Fruit fly (Drosophila melanogaster) whole organism, pupa: Measurements from ENCODE around the gene CG9609.
A peak's percentile ranks its signal among the peaks of the same experiment; 100 is the strongest.

ENCODE experiments used
- CG10348 ChIP-seq: fragments of 200-800 bp; sonication (Bioruptor generic); IDR thresholded peaks from 2 replicates; pipeline ENCODE4 v1.3.6; 2022; ENCODE audit warnings: missing biosample characterization, missing genetic modification characterization
- CG12605 ChIP-seq: fragments of 200-800 bp; sonication (Bioruptor generic); IDR thresholded peaks from 2 replicates; pipeline ENCODE4 v1.3.6; 2022; ENCODE audit warnings: missing biosample characterization, missing genetic modification characterization
- CG13204 ChIP-seq: fragments of 200-800 bp; sonication (Bioruptor generic); optimal IDR thresholded peaks from 2 replicates; lab custom pipeline; 2018; ENCODE audit warnings: missing biosample characterization, mild to moderate bottlenecking, missing genetic modification characterization, moderate library complexity
- CG14655 ChIP-seq: fragments of 200-800 bp; sonication (Bioruptor generic); optimal IDR thresholded peaks from 3 replicates; lab custom pipeline; 2017; ENCODE audit warnings: mild to moderate bottlenecking, missing biosample characterization, missing genetic modification reagents, missing genetic modification characterization
- CG15710 ChIP-seq: fragments of 200-800 bp; sonication (Bioruptor generic); optimal IDR thresholded peaks from 2 replicates; lab custom pipeline; 2018; ENCODE audit warnings: missing biosample characterization, mild to moderate bottlenecking, missing genetic modification characterization, moderate library complexity
- CG17806 ChIP-seq: fragments of 200-800 bp; sonication (Bioruptor generic); optimal IDR thresholded peaks from 2 replicates; lab custom pipeline; 2018; ENCODE audit warnings: missing biosample characterization, mild to moderate bottlenecking, missing genetic modification characterization, moderate library complexity
- CG32121 ChIP-seq: fragments of 200-800 bp; sonication (Bioruptor generic); IDR thresholded peaks from 2 replicates; pipeline ENCODE4 v1.3.6; 2022; ENCODE audit warnings: missing biosample characterization, missing genetic modification characterization
- CG34367 ChIP-seq: fragments of 200-800 bp; sonication (Bioruptor generic); optimal IDR thresholded peaks from 2 replicates; lab custom pipeline; 2018; ENCODE audit warnings: missing biosample characterization, mild to moderate bottlenecking, missing genetic modification characterization
- CG4496 ChIP-seq: fragments of 200-800 bp; sonication (Bioruptor generic); IDR thresholded peaks from 3 replicates; pipeline ENCODE4 v1.3.6; 2022; ENCODE audit warnings: missing biosample characterization, missing genetic modification characterization
- CG8159 ChIP-seq: fragments of 200-800 bp; sonication (Bioruptor generic); optimal IDR thresholded peaks from 3 replicates; lab custom pipeline; 2018; ENCODE audit warnings: missing biosample characterization, mild to moderate bottlenecking, missing genetic modification characterization, moderate library complexity
- CG8301 ChIP-seq: fragments of 200-800 bp; sonication (Bioruptor generic); optimal IDR thresholded peaks from 2 replicates; lab custom pipeline; 2018; ENCODE audit warnings: missing biosample characterization, mild to moderate bottlenecking, missing genetic modification characterization
- CG9948 ChIP-seq: fragments of 200-800 bp; sonication (Bioruptor generic); optimal IDR thresholded peaks from 2 replicates; lab custom pipeline; 2018; ENCODE audit warnings: missing biosample characterization, mild to moderate bottlenecking, missing genetic modification characterization, moderate library complexity
- D1 ChIP-seq: fragments of 200-800 bp; sonication (Bioruptor generic); optimal IDR thresholded peaks from 2 replicates; lab custom pipeline; 2018; ENCODE audit warnings: missing biosample characterization, mild to moderate bottlenecking, missing genetic modification characterization, moderate library complexity
- EcR ChIP-seq: fragments of 200-800 bp; sonication (Bioruptor generic); optimal IDR thresholded peaks from 3 replicates; lab custom pipeline; 2019; ENCODE audit warnings: missing biosample characterization, missing genetic modification characterization, mild to moderate bottlenecking, moderate library complexity, missing genetic modification reagents
- Ets98B ChIP-seq: fragments of 200-800 bp; sonication (Bioruptor generic); IDR thresholded peaks from 2 replicates; pipeline ENCODE4 v1.3.6; 2022; ENCODE audit warnings: missing biosample characterization, missing genetic modification characterization
- Pif1A ChIP-seq: fragments of 200-800 bp; sonication (Bioruptor generic); optimal IDR thresholded peaks from 3 replicates; lab custom pipeline; 2016; ENCODE audit warnings: missing biosample characterization, missing genetic modification characterization
- Pif1B ChIP-seq: fragments of 200-800 bp; sonication (Bioruptor generic); optimal IDR thresholded peaks from 3 replicates; lab custom pipeline; 2016; ENCODE audit warnings: missing biosample characterization, missing genetic modification characterization
- Snoo ChIP-seq: fragments of 200-800 bp; sonication (Bioruptor generic); optimal IDR thresholded peaks from 3 replicates; lab custom pipeline; 2017; ENCODE audit warnings: missing biosample characterization, mild to moderate bottlenecking, missing genetic modification characterization, inconsistent platforms
- fd96Ca ChIP-seq: fragments of 200-800 bp; sonication (Bioruptor generic); IDR thresholded peaks from 3 replicates; pipeline ENCODE4 v1.3.6; 2022; ENCODE audit warnings: missing biosample characterization, missing genetic modification characterization
- gl ChIP-seq: fragments of 200-800 bp; sonication (Bioruptor generic); optimal IDR thresholded peaks from 2 replicates; lab custom pipeline; 2018; ENCODE audit warnings: missing biosample characterization, mild to moderate bottlenecking, missing genetic modification characterization
- rn ChIP-seq: fragments of 200-800 bp; sonication (Bioruptor generic); IDR thresholded peaks from 2 replicates; pipeline ENCODE4 v1.3.6; 2022; ENCODE audit warnings: missing biosample characterization, missing genetic modification characterization

Gene CG9609

DNA sequence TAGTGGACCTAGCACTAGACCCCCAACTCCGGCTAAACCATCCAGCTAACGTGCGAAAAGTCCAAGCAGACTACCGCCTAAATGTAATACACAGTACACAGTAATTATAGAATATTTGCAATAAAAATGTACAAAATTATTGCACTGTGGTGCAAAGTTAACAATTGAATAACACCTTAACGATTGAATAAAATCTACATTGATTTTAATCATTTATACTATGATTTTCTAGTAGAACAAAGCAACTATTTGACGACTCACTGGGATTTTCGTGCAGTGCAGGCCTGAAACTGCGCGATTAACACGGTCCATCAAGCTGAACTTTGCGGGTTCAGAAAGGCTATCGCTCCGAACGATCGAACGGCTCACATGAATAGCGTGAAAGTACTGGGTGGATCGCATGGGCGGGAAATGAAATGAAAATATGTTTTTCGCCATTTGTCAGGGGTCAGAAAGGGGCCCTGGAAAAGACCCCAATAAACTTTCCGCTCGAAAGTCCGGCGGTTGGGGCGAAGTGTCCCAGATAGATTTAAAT, 8.6 kb downstream of the CG9609 start:
- TF ChIP-seq Pif1A = peak; percentile 21
- no peak for TF ChIP-seq Ets98B
- TF ChIP-seq Snoo = no peak
- TF ChIP-seq CG34367 (tag; lab: Kevin White, UChicago) = no peak
- TF ChIP-seq CG9948 (tag; lab: Kevin White, UChicago) = peak; percentile 12
- TF ChIP-seq fd96Ca (GFP tag; lab: Robert Waterston, UW) = no peak
- TF ChIP-seq Pif1B (GFP tag; lab: Kevin White, UChicago) = no peak
- no peak for TF ChIP-seq CG12605 (GFP tag; lab: Robert Waterston, UW)
- no peak for TF ChIP-seq EcR
- TF ChIP-seq CG10348 (GFP tag; lab: Robert Waterston, UW) = no peak
- TF ChIP-seq gl (tag; lab: Kevin White, UChicago) = no peak
- TF ChIP-seq CG32121 (GFP tag; lab: Robert Waterston, UW) = no peak
- TF ChIP-seq CG8159 (tag; lab: Kevin White, UChicago) = peak; percentile 32
- TF ChIP-seq CG4496 (GFP tag; lab: Robert Waterston, UW) = no peak; the same call in 2 of the 3 replicates
- TF ChIP-seq CG8301 (tag; lab: Kevin White, UChicago) = peak; percentile 36
- TF ChIP-seq rn (GFP tag; lab: Robert Waterston, UW) = no peak
- no peak for TF ChIP-seq CG15710 (tag; lab: Kevin White, UChicago)
- peak; percentile 12 for TF ChIP-seq CG17806 (tag; lab: Kevin White, UChicago)
- TF ChIP-seq D1 (tag; lab: Kevin White, UChicago) = no peak
- TF ChIP-seq CG13204 (GFP tag; lab: Kevin White, UChicago) = no peak
- TF ChIP-seq CG14655 (GFP tag; lab: Kevin White, UChicago) = peak; percentile 56
- TF ChIP-seq, all 21 proteins: peak for 6

DNA sequence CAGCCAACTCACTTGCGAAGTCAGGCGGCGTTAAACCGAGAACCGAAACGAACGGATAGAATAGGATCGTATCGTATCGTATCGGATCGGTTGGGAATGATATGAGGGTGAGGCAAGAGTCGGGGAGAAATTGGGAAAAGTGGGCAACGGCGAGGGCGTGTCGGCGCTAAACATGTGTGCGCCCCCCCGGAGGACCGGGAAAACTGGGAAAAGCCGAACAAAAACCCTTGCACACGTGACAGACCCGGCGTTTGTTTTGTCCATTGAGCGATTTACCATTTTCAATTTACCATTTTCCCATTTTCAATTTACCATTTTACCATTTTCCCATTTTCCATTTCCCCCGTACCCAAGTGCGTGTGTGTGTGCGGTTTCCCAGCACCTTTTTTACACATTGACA, 11.7 kb downstream of the CG9609 start:
- TF ChIP-seq Pif1B (GFP tag; lab: Kevin White, UChicago) (no peak), Ets98B (no peak), CG34367 (tag; lab: Kevin White, UChicago) (no peak), CG4496 (GFP tag; lab: Robert Waterston, UW) (no peak), D1 (tag; lab: Kevin White, UChicago) (no peak), CG9948 (tag; lab: Kevin White, UChicago) (no peak), CG32121 (GFP tag; lab: Robert Waterston, UW) (no peak), CG14655 (GFP tag; lab: Kevin White, UChicago) (no peak), CG10348 (GFP tag; lab: Robert Waterston, UW) (no peak), gl (tag; lab: Kevin White, UChicago) (no peak), EcR (no peak), rn (GFP tag; lab: Robert Waterston, UW) (no peak)

DNA sequence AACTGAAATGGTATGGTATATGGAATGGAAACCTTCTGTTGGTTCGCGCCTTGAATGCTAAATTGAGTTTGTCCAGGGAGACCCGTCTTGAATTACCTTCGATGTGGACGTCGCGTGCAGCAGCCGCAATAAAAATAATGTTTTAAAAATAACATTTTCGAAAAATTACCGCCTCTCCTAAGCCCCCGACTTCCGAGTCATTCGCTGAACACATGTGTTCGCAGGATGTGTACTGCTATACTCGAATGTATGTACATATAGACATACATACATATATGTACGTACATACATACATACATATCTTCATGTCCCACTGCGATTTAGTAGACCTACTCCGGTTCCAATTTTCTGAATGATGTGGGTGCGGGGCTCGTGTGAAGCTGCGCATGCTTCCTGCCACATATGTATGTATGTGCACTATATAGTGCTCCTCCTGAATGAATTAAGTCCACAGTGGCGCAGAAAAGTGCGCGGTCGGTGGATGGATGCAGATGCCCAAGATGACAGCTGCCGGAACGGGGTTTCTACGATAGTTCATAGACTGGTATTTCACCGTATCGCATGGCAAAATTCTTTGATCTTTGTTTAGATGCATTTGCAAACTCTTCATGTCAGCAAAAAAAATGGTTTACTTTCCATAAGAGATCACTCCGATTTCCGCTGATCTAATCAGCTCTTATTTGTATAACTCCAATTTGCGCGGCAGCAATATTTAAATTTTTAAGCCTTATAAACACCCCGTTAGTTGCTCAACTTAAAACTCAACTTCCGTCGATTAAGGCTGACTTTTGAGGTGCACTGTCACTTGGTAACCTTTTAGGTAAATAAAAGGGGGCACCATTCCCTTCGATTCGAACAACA, 12.4 kb downstream of the CG9609 start:
- TF ChIP-seq D1 (tag; lab: Kevin White, UChicago) = no peak
- TF ChIP-seq CG10348 (GFP tag; lab: Robert Waterston, UW) = no peak

DNA sequence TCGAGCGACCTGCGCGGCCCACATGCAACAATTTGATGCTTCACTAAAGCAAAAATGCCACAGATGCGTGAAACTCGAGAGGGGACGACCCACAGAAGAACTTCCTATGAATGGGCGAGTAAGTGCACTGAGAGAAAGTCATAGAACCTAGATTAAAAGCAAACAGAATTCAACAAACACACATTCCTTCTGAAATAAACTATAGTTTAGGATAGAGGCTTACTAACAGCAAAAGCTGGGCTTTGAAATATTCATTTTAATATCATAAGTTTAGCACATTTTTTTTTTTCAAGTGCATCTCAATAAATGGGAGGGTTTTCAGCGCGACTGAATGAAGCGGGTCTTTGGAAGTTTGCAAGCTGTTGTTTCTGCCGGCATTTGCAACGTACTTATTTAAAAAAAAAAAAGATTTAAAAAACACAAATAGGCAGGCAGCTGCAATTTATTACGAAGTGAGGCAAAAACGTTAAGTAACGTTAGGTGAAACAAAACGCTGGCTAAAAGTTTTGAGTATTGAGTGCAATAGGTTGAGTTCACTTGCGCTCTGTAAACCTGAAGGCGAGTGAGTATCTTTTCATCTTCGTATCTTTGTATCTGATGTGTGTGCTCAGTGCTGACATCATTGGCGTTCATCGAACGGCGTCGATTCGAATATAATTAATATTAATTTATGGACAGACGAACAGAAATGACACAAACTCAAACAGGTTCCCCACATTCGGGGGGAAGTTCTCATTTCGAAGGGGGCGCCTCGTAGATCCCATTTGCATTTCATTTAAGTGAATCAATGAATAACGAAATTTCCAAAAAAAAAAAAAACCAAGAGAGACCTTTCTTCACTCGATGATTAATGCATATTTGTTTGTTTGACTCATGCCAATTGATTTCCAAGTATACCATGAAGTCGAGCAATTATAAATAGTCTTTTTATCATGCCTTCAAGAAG, 13.7 kb downstream of the CG9609 start:
- TF ChIP-seq CG32121 (GFP tag; lab: Robert Waterston, UW) (peak; percentile 57), D1 (tag; lab: Kevin White, UChicago) (no peak), CG4496 (GFP tag; lab: Robert Waterston, UW) (peak; percentile 89), CG8301 (tag; lab: Kevin White, UChicago) (peak; percentile 58), CG34367 (tag; lab: Kevin White, UChicago) (peak; percentile 22), CG13204 (GFP tag; lab: Kevin White, UChicago) (no peak), Pif1A (peak; percentile 67), rn (GFP tag; lab: Robert Waterston, UW) (peak; percentile 36; the same call in 1 of the 2 replicates), CG8159 (tag; lab: Kevin White, UChicago) (peak; percentile 68), CG10348 (GFP tag; lab: Robert Waterston, UW) (no peak), CG17806 (tag; lab: Kevin White, UChicago) (peak; percentile 70), Snoo (peak; percentile 32), CG9948 (tag; lab: Kevin White, UChicago) (no peak), CG15710 (tag; lab: Kevin White, UChicago) (peak; percentile 37), CG12605 (GFP tag; lab: Robert Waterston, UW) (peak; percentile 68; the same call in 1 of the 2 replicates), fd96Ca (GFP tag; lab: Robert Waterston, UW) (peak; percentile 84), EcR (no peak), Ets98B (peak; percentile 77), Pif1B (GFP tag; lab: Kevin White, UChicago) (peak; percentile 75), gl (tag; lab: Kevin White, UChicago) (no peak), CG14655 (GFP tag; lab: Kevin White, UChicago) (peak; percentile 66)
- TF ChIP-seq, all 21 proteins: peak for 15
